Fruit fly (Drosophila melanogaster) whole organism, pupa: ENCODE results near the gene SPR.

Source experiments
- CG10348 ChIP-seq: fragments of 200-800 bp; sonication (Bioruptor generic); IDR thresholded peaks from 2 replicates; pipeline ENCODE4 v1.3.6; 2022; ENCODE audit warnings: missing biosample characterization, missing genetic modification characterization
- CG12605 ChIP-seq: fragments of 200-800 bp; sonication (Bioruptor generic); IDR thresholded peaks from 2 replicates; pipeline ENCODE4 v1.3.6; 2022; ENCODE audit warnings: missing biosample characterization, missing genetic modification characterization
- CG14655 ChIP-seq: fragments of 200-800 bp; sonication (Bioruptor generic); optimal IDR thresholded peaks from 3 replicates; lab custom pipeline; 2017; ENCODE audit warnings: mild to moderate bottlenecking, missing biosample characterization, missing genetic modification reagents, missing genetic modification characterization
- CG15710 ChIP-seq: fragments of 200-800 bp; sonication (Bioruptor generic); optimal IDR thresholded peaks from 2 replicates; lab custom pipeline; 2018; ENCODE audit warnings: missing biosample characterization, mild to moderate bottlenecking, missing genetic modification characterization, moderate library complexity
- CG17806 ChIP-seq: fragments of 200-800 bp; sonication (Bioruptor generic); optimal IDR thresholded peaks from 2 replicates; lab custom pipeline; 2018; ENCODE audit warnings: missing biosample characterization, mild to moderate bottlenecking, missing genetic modification characterization, moderate library complexity
- CG32121 ChIP-seq: fragments of 200-800 bp; sonication (Bioruptor generic); IDR thresholded peaks from 2 replicates; pipeline ENCODE4 v1.3.6; 2022; ENCODE audit warnings: missing biosample characterization, missing genetic modification characterization
- CG34367 ChIP-seq: fragments of 200-800 bp; sonication (Bioruptor generic); optimal IDR thresholded peaks from 2 replicates; lab custom pipeline; 2018; ENCODE audit warnings: missing biosample characterization, mild to moderate bottlenecking, missing genetic modification characterization
- CG4496 ChIP-seq: fragments of 200-800 bp; sonication (Bioruptor generic); IDR thresholded peaks from 3 replicates; pipeline ENCODE4 v1.3.6; 2022; ENCODE audit warnings: missing biosample characterization, missing genetic modification characterization
- CG8159 ChIP-seq: fragments of 200-800 bp; sonication (Bioruptor generic); optimal IDR thresholded peaks from 3 replicates; lab custom pipeline; 2018; ENCODE audit warnings: missing biosample characterization, mild to moderate bottlenecking, missing genetic modification characterization, moderate library complexity
- CG8301 ChIP-seq: fragments of 200-800 bp; sonication (Bioruptor generic); optimal IDR thresholded peaks from 2 replicates; lab custom pipeline; 2018; ENCODE audit warnings: missing biosample characterization, mild to moderate bottlenecking, missing genetic modification characterization
- D1 ChIP-seq: fragments of 200-800 bp; sonication (Bioruptor generic); optimal IDR thresholded peaks from 2 replicates; lab custom pipeline; 2018; ENCODE audit warnings: missing biosample characterization, mild to moderate bottlenecking, missing genetic modification characterization, moderate library complexity
- EcR ChIP-seq: fragments of 200-800 bp; sonication (Bioruptor generic); optimal IDR thresholded peaks from 3 replicates; lab custom pipeline; 2019; ENCODE audit warnings: missing biosample characterization, missing genetic modification characterization, mild to moderate bottlenecking, moderate library complexity, missing genetic modification reagents
- Ets98B ChIP-seq: fragments of 200-800 bp; sonication (Bioruptor generic); IDR thresholded peaks from 2 replicates; pipeline ENCODE4 v1.3.6; 2022; ENCODE audit warnings: missing biosample characterization, missing genetic modification characterization
- Pif1A ChIP-seq: fragments of 200-800 bp; sonication (Bioruptor generic); optimal IDR thresholded peaks from 3 replicates; lab custom pipeline; 2016; ENCODE audit warnings: missing biosample characterization, missing genetic modification characterization
- Pif1B ChIP-seq: fragments of 200-800 bp; sonication (Bioruptor generic); optimal IDR thresholded peaks from 3 replicates; lab custom pipeline; 2016; ENCODE audit warnings: missing biosample characterization, missing genetic modification characterization
- Snoo ChIP-seq: fragments of 200-800 bp; sonication (Bioruptor generic); optimal IDR thresholded peaks from 3 replicates; lab custom pipeline; 2017; ENCODE audit warnings: missing biosample characterization, mild to moderate bottlenecking, missing genetic modification characterization, inconsistent platforms
- fd96Ca ChIP-seq: fragments of 200-800 bp; sonication (Bioruptor generic); IDR thresholded peaks from 3 replicates; pipeline ENCODE4 v1.3.6; 2022; ENCODE audit warnings: missing biosample characterization, missing genetic modification characterization
- gl ChIP-seq: fragments of 200-800 bp; sonication (Bioruptor generic); optimal IDR thresholded peaks from 2 replicates; lab custom pipeline; 2018; ENCODE audit warnings: missing biosample characterization, mild to moderate bottlenecking, missing genetic modification characterization
- rn ChIP-seq: fragments of 200-800 bp; sonication (Bioruptor generic); IDR thresholded peaks from 2 replicates; pipeline ENCODE4 v1.3.6; 2022; ENCODE audit warnings: missing biosample characterization, missing genetic modification characterization

The SPR gene

dm6 chrX:5419905-5420567, 26.4 kb upstream of the SPR start:
- TF ChIP-seq gl (tag; lab: Kevin White, UChicago) (no peak), rn (no peak)

DNA sequence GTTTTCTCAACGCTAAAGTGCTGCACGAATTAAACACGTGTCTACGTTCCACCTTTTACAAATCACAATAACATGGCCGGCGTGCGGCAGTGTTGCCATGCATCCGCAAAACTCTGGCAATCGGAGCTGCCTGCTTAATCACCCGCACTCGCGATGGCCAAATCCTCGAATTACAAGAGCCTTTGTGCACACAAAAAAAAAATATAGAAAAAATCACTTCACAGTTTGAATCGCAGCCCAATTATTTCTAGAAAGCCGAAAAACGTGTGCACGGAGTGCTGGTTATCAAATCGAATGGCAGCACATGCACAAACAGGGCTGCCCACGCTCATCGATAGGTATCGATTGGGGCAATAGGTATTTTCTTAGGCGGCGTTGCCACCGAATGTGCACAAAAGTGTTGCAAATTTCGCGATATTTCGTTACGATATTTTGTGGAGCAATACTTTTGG, 25.9 kb upstream of the SPR start, which contains the start of gene spoon:
TSS of gene spoon (minus strand) at position 300 of the 452 bp plus-strand sequence.
- TF ChIP-seq fd96Ca (GFP tag; lab: Robert Waterston, UW) (0 out of 3 replicates have a peak, but pooled peaks have one; percentile 33), CG8301 (tag; lab: Kevin White, UChicago) (no peak), CG4496 (GFP tag; lab: Robert Waterston, UW) (0 out of 3 replicates have a peak, but pooled peaks have one; percentile 46), CG17806 (tag; lab: Kevin White, UChicago) (no peak), CG10348 (GFP tag; lab: Robert Waterston, UW) (no peak)

dm6 chrX:5421407-5422250, 24.8 kb upstream of the SPR start, which contains the start of gene Usp16-45:
Usp16-45 (plus strand) TSS chrX:5421533.
- TF ChIP-seq gl (tag; lab: Kevin White, UChicago) (no peak), Ets98B (GFP tag; lab: Robert Waterston, UW) (no peak), CG17806 (tag; lab: Kevin White, UChicago) (no peak), CG32121 (GFP tag; lab: Robert Waterston, UW) (no peak), CG34367 (tag; lab: Kevin White, UChicago) (no peak), CG8159 (no peak), CG8301 (tag; lab: Kevin White, UChicago) (no peak)

- TF ChIP-seq CG8159 (no peak), EcR (GFP tag; lab: Kevin White, UChicago) (peak; percentile 93)
- TF ChIP-seq, all 21 proteins: peak for 1
Observed at dm6 chrX:5422251-5422551, 24.3 kb upstream of the SPR start.

dm6 chrX:5427261-5427660, 19.2 kb upstream of the SPR start, which contains the start of gene CG16756:
CG16756 (plus strand) TSS chrX:5427517.
- no peak for TF ChIP-seq gl (tag; lab: Kevin White, UChicago)
- no peak for TF ChIP-seq CG12605

DNA sequence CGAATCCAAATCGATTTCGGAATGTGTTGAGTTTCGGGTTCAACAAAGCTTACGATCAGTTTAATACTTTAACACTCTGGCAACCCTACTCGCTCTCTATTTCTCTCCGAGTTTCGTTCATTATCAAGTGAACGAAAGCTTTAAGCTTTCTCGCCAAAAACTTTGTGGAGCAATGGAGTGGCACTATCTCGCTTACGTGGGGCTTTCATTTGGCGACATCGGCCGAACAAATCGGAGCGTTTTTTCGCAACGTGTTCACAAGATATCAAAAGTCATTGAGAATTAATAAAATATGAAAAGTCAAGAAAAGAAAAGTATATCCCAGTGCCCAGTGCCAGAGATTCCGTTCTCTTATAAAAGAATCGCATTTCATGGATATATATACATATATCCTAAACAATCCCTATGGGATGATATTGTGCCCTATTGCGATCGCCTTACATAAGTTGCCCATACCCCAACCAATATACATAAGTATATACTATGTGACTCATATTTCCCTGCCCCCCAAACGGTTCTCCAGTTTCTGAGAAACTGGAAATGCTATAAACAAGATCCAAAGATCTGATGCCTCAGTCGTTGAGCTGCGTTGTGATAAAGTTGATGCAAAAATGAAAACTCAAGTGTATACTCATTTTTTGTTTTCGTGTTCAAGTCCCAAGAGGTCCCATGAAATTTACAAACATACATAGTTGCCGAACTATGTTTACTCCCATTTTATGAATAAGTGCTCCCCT, 17.9 kb upstream of the SPR start:
- TF ChIP-seq EcR (GFP tag; lab: Kevin White, UChicago) (peak; percentile 35), CG15710 (no peak), D1 (tag; lab: Kevin White, UChicago) (no peak), Ets98B (GFP tag; lab: Robert Waterston, UW) (peak; percentile 27; the same call in 1 of the 2 replicates), Pif1A (GFP tag; lab: Kevin White, UChicago) (peak; percentile 21), Pif1B (GFP tag; lab: Kevin White, UChicago) (peak; percentile 36), CG12605 (0 out of 2 replicates have a peak, but pooled peaks have one; percentile 5)
- TF ChIP-seq, all 21 proteins: peak for 5

dm6 chrX:5429271-5429670, 17.2 kb upstream of the SPR start, which contains the start of gene CG15784:
CG15784 (plus strand) TSS chrX:5429571.
- TF ChIP-seq CG10348 (GFP tag; lab: Robert Waterston, UW), result no peak
- TF ChIP-seq Ets98B (GFP tag; lab: Robert Waterston, UW), result no peak
- no peak for TF ChIP-seq D1 (tag; lab: Kevin White, UChicago)
- TF ChIP-seq EcR (GFP tag; lab: Kevin White, UChicago), result no peak
- no peak for TF ChIP-seq CG14655 (GFP tag; lab: Kevin White, UChicago)
- TF ChIP-seq Pif1B (GFP tag; lab: Kevin White, UChicago), result no peak
- no peak for TF ChIP-seq CG8159
- TF ChIP-seq Snoo, result no peak
- no peak for TF ChIP-seq gl (tag; lab: Kevin White, UChicago)
- TF ChIP-seq CG4496 (GFP tag; lab: Robert Waterston, UW), result no peak
- TF ChIP-seq CG32121 (GFP tag; lab: Robert Waterston, UW), result no peak
- TF ChIP-seq CG12605, result no peak
- no peak for TF ChIP-seq CG8301 (tag; lab: Kevin White, UChicago)
- TF ChIP-seq fd96Ca (GFP tag; lab: Robert Waterston, UW), result no peak
